Fruit fly (Drosophila melanogaster) whole organism, embryonic: ENCODE results near the gene CG31710.

ENCODE experiments used
- BEAF-32 ChIP-seq: fragments of 200-800 bp; sonication (Bioruptor generic); optimal IDR thresholded peaks from 3 replicates; lab custom pipeline; 2017; ENCODE audit warnings: missing biosample characterization, missing genetic modification characterization, mild to moderate bottlenecking, moderate library complexity, missing genetic modification reagents
- CG11456 ChIP-seq: fragments of 200-800 bp; sonication (Bioruptor generic); IDR thresholded peaks from 3 replicates; pipeline ENCODE4 v1.3.6; 2022; ENCODE audit warnings: missing biosample characterization, missing genetic modification characterization
- CG7928 ChIP-seq: fragments of 200-800 bp; sonication (Bioruptor generic); optimal IDR thresholded peaks from 2 replicates; lab custom pipeline; 2017; ENCODE audit warnings: missing biosample characterization, mild to moderate bottlenecking, missing genetic modification characterization
- CG9437 ChIP-seq: fragments of 200-800 bp; sonication (Bioruptor generic); optimal IDR thresholded peaks from 2 replicates; lab custom pipeline; 2018; ENCODE audit warnings: missing biosample characterization, mild to moderate bottlenecking, missing genetic modification characterization
- Dfd ChIP-seq, 2 experiments: fragments of >200 bp; optimal IDR thresholded peaks; 2 replicates each; lab custom pipeline; 2017; ENCODE audit warnings: missing biosample characterization in 2 of 2, missing genetic modification characterization in 2 of 2
- Rfx ChIP-seq: fragments of 200-800 bp; sonication (Bioruptor generic); IDR thresholded peaks from 2 replicates; pipeline ENCODE4 v1.3.6; 2022; ENCODE audit warnings: missing biosample characterization, missing genetic modification characterization
- bbx ChIP-seq: fragments of 200-800 bp; sonication (Bioruptor generic); IDR thresholded peaks from 2 replicates; pipeline ENCODE4 v1.3.6; 2022; ENCODE audit warnings: missing biosample characterization, missing genetic modification characterization; ENCODE audit not compliant: partially characterized antibody
- sug ChIP-seq: fragments of 200-800 bp; optimal IDR thresholded peaks from 2 replicates; lab custom pipeline; 2019; ENCODE audit warnings: missing biosample characterization, mild to moderate bottlenecking, missing genetic modification characterization, moderate library complexity
- usp ChIP-seq: fragments of >200 bp; optimal IDR thresholded peaks from 2 replicates; lab custom pipeline; 2017; ENCODE audit warnings: missing biosample characterization, missing genetic modification characterization

- TF ChIP-seq usp (GFP tag; lab: Kevin White, UChicago) (no peak), CG7928 (GFP tag; lab: Kevin White, UChicago) (no peak), sug (tag; lab: Kevin White, UChicago) (no peak), BEAF-32 (no peak), CG11456 (GFP tag; lab: Robert Waterston, UW) (no peak), Dfd (GFP tag; optimal IDR thresholded peaks at IDR 0.05; lab: Kevin White, UChicago) (no peak), CG9437 (GFP tag; lab: Kevin White, UChicago) (no peak), Rfx (GFP tag; lab: Robert Waterston, UW) (no peak), bbx (GFP tag; lab: Robert Waterston, UW) (no peak)
Observed at dm6 chr2L:9697561-9697960, 8.2 kb downstream of the CG31710 start.
